Fruit fly (Drosophila melanogaster) whole organism, adult: ENCODE data around the gene CG42375.

Experiments used
- CG11617 ChIP-seq: fragments of 200-800 bp; sonication (Bioruptor generic); optimal IDR thresholded peaks from 2 replicates; lab custom pipeline; 2017; ENCODE audit warnings: mild to moderate bottlenecking, missing biosample characterization, missing genetic modification reagents, missing genetic modification characterization
- CG12768 ChIP-seq: fragments of 200-800 bp; sonication (Bioruptor generic); optimal IDR thresholded peaks from 2 replicates; lab custom pipeline; 2017; ENCODE audit warnings: missing biosample characterization, missing genetic modification characterization, mild to moderate bottlenecking, moderate library complexity, missing genetic modification reagents
- CG14711 ChIP-seq: fragments of 200-800 bp; sonication (Bioruptor generic); optimal IDR thresholded peaks from 2 replicates; lab custom pipeline; 2018; ENCODE audit warnings: missing biosample characterization, mild to moderate bottlenecking, missing genetic modification characterization, moderate library complexity
- CG1620 ChIP-seq: fragments of 200-800 bp; sonication (Bioruptor generic); optimal IDR thresholded peaks from 2 replicates; lab custom pipeline; 2016; ENCODE audit warnings: missing biosample characterization, missing genetic modification characterization
- CG33017 ChIP-seq: fragments of 200-800 bp; sonication (Bioruptor generic); optimal IDR thresholded peaks from 2 replicates; lab custom pipeline; 2018; ENCODE audit warnings: missing biosample characterization, mild to moderate bottlenecking, missing genetic modification characterization, moderate library complexity
- CG5204 ChIP-seq: fragments of 200-800 bp; sonication (Bioruptor generic); optimal IDR thresholded peaks from 2 replicates; lab custom pipeline; 2016; ENCODE audit warnings: missing biosample characterization, missing genetic modification characterization
- CG7045 ChIP-seq: fragments of 200-800 bp; sonication (Bioruptor generic); optimal IDR thresholded peaks from 2 replicates; lab custom pipeline; 2017; ENCODE audit warnings: missing biosample characterization, mild to moderate bottlenecking, missing genetic modification characterization
- CG7101 ChIP-seq: fragments of 200-800 bp; sonication (Bioruptor generic); optimal IDR thresholded peaks from 2 replicates; lab custom pipeline; 2018; ENCODE audit warnings: missing biosample characterization, mild to moderate bottlenecking, missing genetic modification characterization, moderate library complexity
- Clk ChIP-seq: fragments of 200-800 bp; sonication (Bioruptor generic); optimal IDR thresholded peaks from 2 replicates; lab custom pipeline; 2017; ENCODE audit warnings: missing biosample characterization, missing genetic modification characterization
- Crg-1 ChIP-seq: fragments of 200-800 bp; sonication (Bioruptor generic); optimal IDR thresholded peaks from 2 replicates; lab custom pipeline; 2016; ENCODE audit warnings: missing biosample characterization, missing genetic modification characterization
- Hr96 ChIP-seq: fragments of 200-800 bp; sonication (Bioruptor generic); optimal IDR thresholded peaks from 2 replicates; lab custom pipeline; 2016; ENCODE audit warnings: missing biosample characterization, missing genetic modification characterization
- Mnt ChIP-seq: fragments of 200-800 bp; sonication (Bioruptor generic); optimal IDR thresholded peaks from 2 replicates; lab custom pipeline; 2016; ENCODE audit warnings: missing biosample characterization, mild to moderate bottlenecking, missing genetic modification characterization
- bab1 ChIP-seq: fragments of 200-800 bp; sonication (Bioruptor generic); optimal IDR thresholded peaks from 3 replicates; lab custom pipeline; 2019; ENCODE audit warnings: missing biosample characterization, mild to moderate bottlenecking, missing genetic modification characterization, moderate library complexity
- cic ChIP-seq: fragments of 200-800 bp; sonication (Bioruptor generic); optimal IDR thresholded peaks from 2 replicates; lab custom pipeline; 2017; ENCODE audit warnings: missing biosample characterization, mild to moderate bottlenecking, missing genetic modification characterization, moderate library complexity
- cnc ChIP-seq, 2 experiments: fragments of >200 bp; optimal IDR thresholded peaks; 2 replicates each; lab custom pipeline; 2017
- kay ChIP-seq: fragments of 200-800 bp; sonication (Bioruptor generic); peaks from one replicate; lab custom pipeline; 2016; ENCODE audit warnings: missing biosample characterization, missing genetic modification characterization, borderline replicate concordance
- ovo ChIP-seq: fragments of 200-800 bp; sonication (Bioruptor generic); optimal IDR thresholded peaks from 2 replicates; lab custom pipeline; 2016; ENCODE audit warnings: missing biosample characterization, missing genetic modification characterization
- pad ChIP-seq: fragments of 200-800 bp; sonication (Bioruptor generic); optimal IDR thresholded peaks from 3 replicates; lab custom pipeline; 2017; ENCODE audit warnings: missing biosample characterization, missing genetic modification characterization, mild to moderate bottlenecking, moderate library complexity, missing genetic modification reagents
- tj ChIP-seq: fragments of 200-800 bp; sonication (Bioruptor generic); optimal IDR thresholded peaks from 3 replicates; lab custom pipeline; 2017; ENCODE audit warnings: missing biosample characterization, mild to moderate bottlenecking, missing genetic modification characterization, moderate library complexity
- toe ChIP-seq: fragments of 200-800 bp; sonication (Bioruptor generic); optimal IDR thresholded peaks from 2 replicates; lab custom pipeline; 2016; ENCODE audit warnings: missing biosample characterization, missing genetic modification characterization

The CG42375 gene

DNA sequence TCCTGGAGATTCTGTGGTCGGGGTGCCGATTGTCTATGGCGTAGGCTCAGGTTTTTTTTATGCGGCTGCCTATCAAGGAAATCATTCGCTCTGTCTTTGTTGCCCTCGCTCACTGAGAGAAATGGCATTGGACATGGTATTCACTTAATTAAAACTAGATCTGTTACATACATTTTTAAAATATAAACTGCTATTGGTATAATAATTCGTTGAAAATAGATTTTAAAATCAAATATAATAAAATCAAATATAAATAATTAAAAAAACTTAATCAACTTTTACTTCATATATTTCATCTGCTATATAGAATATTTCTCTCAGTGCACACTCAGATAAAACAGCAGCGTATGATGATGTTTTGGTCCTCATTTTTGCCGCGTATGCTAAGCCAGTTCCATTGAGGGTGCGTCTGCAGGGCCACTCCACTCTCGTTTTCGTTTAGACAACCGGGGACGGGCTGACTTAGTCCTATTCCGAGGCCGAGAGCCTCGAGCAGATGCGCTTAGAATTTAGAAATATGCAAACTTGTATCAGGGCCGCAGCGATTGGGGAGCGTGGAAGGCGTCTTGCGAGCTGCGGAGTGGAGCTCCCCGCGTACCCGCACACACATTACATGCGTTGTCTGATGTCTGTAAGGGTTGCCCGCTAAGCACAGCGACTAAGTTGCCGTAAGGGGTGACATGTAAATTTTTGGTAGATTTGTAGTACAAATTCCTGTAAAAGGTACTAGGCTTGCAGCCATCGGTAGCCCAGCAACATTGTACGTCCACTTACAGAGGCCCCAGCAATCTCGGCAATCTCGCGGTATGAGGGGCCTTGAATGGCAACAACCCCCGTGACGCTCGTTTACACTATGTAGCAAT is 20.4 kb downstream of the CG42375 start:
- no peak for TF ChIP-seq CG5204
- TF ChIP-seq Clk (GFP tag; lab: Kevin White, UChicago): no peak
- TF ChIP-seq CG7101: peak; percentile 8
- TF ChIP-seq kay (GFP tag; lab: Kevin White, UChicago): no peak
- TF ChIP-seq pad (GFP tag; lab: Kevin White, UChicago): no peak
- TF ChIP-seq Mnt (GFP tag; lab: Kevin White, UChicago): no peak
- TF ChIP-seq CG33017 (tag; lab: Kevin White, UChicago): peak; percentile 53
- TF ChIP-seq CG11617 (GFP tag; lab: Kevin White, UChicago): no peak
- TF ChIP-seq cnc (optimal IDR thresholded peaks at IDR 0.05; lab: Kevin White, UChicago): no peak

DNA sequence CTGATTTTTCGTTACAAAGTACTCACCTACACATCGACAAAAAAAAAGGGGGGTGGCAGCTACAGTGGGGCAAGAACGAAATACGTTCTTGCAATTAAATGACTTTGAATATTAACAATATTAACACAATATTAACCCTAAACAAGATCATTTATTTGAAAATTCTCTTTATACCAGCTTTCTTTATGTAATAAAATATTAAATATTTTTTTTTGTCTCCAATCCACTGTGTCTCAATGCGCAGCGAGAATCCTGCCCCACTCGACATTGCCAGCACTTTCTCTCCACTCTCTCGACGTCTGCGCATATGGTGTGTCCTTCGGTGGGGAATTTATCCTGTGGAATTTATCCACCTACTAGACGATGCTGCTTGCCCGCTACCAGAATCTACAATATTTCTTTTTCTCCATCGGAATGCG is 21.0 kb downstream of the CG42375 start:
- TF ChIP-seq cnc (optimal IDR thresholded peaks at IDR 0.05; lab: Kevin White, UChicago) (no peak), CG5204 (peak; percentile 83), bab1 (no peak), CG33017 (tag; lab: Kevin White, UChicago) (peak; percentile 90), cic (GFP tag; lab: Kevin White, UChicago) (peak; percentile 56), tj (GFP tag; lab: Kevin White, UChicago) (peak; percentile 45), CG11617 (GFP tag; lab: Kevin White, UChicago) (peak; percentile 76), Clk (GFP tag; lab: Kevin White, UChicago) (peak; percentile 83), CG7045 (GFP tag; lab: Kevin White, UChicago) (peak; percentile 96), CG12768 (GFP tag; lab: Kevin White, UChicago) (peak; percentile 96), kay (GFP tag; lab: Kevin White, UChicago) (peak; percentile 59), Hr96 (GFP tag; lab: Kevin White, UChicago) (peak; percentile 37), Crg-1 (peak; percentile 16), toe (GFP tag; lab: Kevin White, UChicago) (peak; percentile 75), Mnt (GFP tag; lab: Kevin White, UChicago) (no peak), CG14711 (peak; percentile 60), CG1620 (GFP tag; lab: Kevin White, UChicago) (no peak), pad (GFP tag; lab: Kevin White, UChicago) (peak; percentile 67), CG7101 (peak; percentile 81), ovo (GFP tag; lab: Kevin White, UChicago) (no peak)

dm6 chr3R:13801184-13802056 is 22.0 kb downstream of the CG42375 start:
- no peak for TF ChIP-seq CG5204
- TF ChIP-seq CG12768 (GFP tag; lab: Kevin White, UChicago): no peak
- no peak for TF ChIP-seq Mnt (GFP tag; lab: Kevin White, UChicago)
- TF ChIP-seq Crg-1: no peak
- no peak for TF ChIP-seq toe (GFP tag; lab: Kevin White, UChicago)
- TF ChIP-seq CG1620 (GFP tag; lab: Kevin White, UChicago): no peak
- no peak for TF ChIP-seq kay (GFP tag; lab: Kevin White, UChicago)
- no peak for TF ChIP-seq pad (GFP tag; lab: Kevin White, UChicago)
- TF ChIP-seq CG7101: no peak
- TF ChIP-seq Clk (GFP tag; lab: Kevin White, UChicago): no peak
- TF ChIP-seq cic (GFP tag; lab: Kevin White, UChicago): no peak

dm6 chr3R:13802057-13802817 is 22.8 kb downstream of the CG42375 start:
- TF ChIP-seq CG14711: no peak
- TF ChIP-seq pad (GFP tag; lab: Kevin White, UChicago): no peak
- TF ChIP-seq cic (GFP tag; lab: Kevin White, UChicago): no peak
- no peak for TF ChIP-seq Mnt (GFP tag; lab: Kevin White, UChicago)
- TF ChIP-seq CG33017 (tag; lab: Kevin White, UChicago): no peak
- no peak for TF ChIP-seq bab1
- TF ChIP-seq CG5204: no peak
- TF ChIP-seq CG1620 (GFP tag; lab: Kevin White, UChicago): no peak
- no peak for TF ChIP-seq kay (GFP tag; lab: Kevin White, UChicago)
- TF ChIP-seq CG12768 (GFP tag; lab: Kevin White, UChicago): no peak
- no peak for TF ChIP-seq CG7045 (GFP tag; lab: Kevin White, UChicago)
- no peak for TF ChIP-seq CG11617 (GFP tag; lab: Kevin White, UChicago)
- no peak for TF ChIP-seq Clk (GFP tag; lab: Kevin White, UChicago)
- TF ChIP-seq ovo (GFP tag; lab: Kevin White, UChicago): no peak
- TF ChIP-seq CG7101: no peak
- no peak for TF ChIP-seq toe (GFP tag; lab: Kevin White, UChicago)
- no peak for TF ChIP-seq Crg-1
- no peak for TF ChIP-seq cnc (optimal IDR thresholded peaks at IDR 0.05; lab: Kevin White, UChicago)
- TF ChIP-seq Hr96 (GFP tag; lab: Kevin White, UChicago): no peak
